Fruit fly (Drosophila melanogaster) whole organism, pupa: ENCODE results near the gene Tim17a2.

Source experiments
- CG4496 ChIP-seq: fragments of 200-800 bp; sonication (Bioruptor generic); IDR thresholded peaks from 3 replicates; pipeline ENCODE4 v1.3.6; 2022; ENCODE audit warnings: missing biosample characterization, missing genetic modification characterization
- rn ChIP-seq: fragments of 200-800 bp; sonication (Bioruptor generic); IDR thresholded peaks from 2 replicates; pipeline ENCODE4 v1.3.6; 2022; ENCODE audit warnings: missing biosample characterization, missing genetic modification characterization

DNA sequence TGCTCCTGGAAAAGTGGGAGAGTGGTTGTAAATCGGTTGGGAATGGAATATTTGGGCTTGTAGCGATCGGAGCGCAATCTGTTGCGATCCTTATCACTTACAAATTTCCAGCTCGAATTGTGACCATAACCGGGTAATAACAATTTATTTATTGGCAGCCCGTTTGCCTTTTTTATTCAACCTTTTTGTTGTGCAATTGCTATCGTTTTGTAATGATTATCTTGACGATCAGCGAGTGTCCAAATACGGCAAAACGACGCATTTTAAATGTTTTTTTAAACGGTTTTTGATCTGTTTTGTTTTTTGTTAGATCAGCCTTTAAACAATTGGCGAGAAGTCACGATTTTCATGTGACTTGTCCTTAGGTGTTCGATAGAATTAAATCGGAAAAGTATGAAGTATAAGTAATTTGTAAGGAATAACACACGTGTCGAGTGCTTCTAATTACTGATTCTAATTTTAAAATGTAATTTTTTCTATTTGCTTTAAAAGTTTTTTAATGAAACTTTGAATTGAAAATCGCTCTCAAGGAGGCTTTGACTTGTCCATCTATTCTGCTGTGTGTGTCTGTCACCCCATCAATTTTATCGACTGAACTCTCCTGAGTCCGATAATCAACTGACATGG is 37.2 kb upstream of the Tim17a2 start, which contains the start of gene Tim17b1:
- TF ChIP-seq CG4496 (no peak), rn (GFP tag; lab: Robert Waterston, UW) (no peak)
